Fruit fly (Drosophila melanogaster): ENCODE measurements around the gene eIF4E6.

dm6 chr3R:29068430-29069207, 41.6 kb upstream of the eIF4E6 start:
- TF ChIP-seq Rel (GFP tag; optimal IDR thresholded peaks at IDR 0.05) (peak; percentile 4), Rel (tag; optimal IDR thresholded peaks at IDR 0.05) (no peak), Hr83 (GFP tag; optimal IDR thresholded peaks at IDR 0.05; ENCODE audit: poor library complexity, severe bottlenecking) (no peak), ey (GFP tag; optimal IDR thresholded peaks at IDR 0.05) (peak; percentile 68), br (GFP tag; optimal IDR thresholded peaks at IDR 0.05) (peak; percentile 1)

Data from whole organism, wandering third instar larva.